Worm (Caenorhabditis elegans) whole organism, L1 larva: ENCODE measurements around the gene Y39B6A.29.

Experiments used
- C16A3.4 ChIP-seq: fragments of 150-350 bp; optimal IDR thresholded peaks from 2 replicates; lab custom pipeline; 2014; ENCODE audit warnings: missing biosample characterization, missing genetic modification characterization
- F16B12.6 ChIP-seq: fragments of 150-350 bp; optimal IDR thresholded peaks from 2 replicates; lab custom pipeline; 2014; ENCODE audit warnings: missing biosample characterization, missing genetic modification characterization
- Y116A8C.19 ChIP-seq: sonication (generic microtip); optimal IDR thresholded peaks from 2 replicates; lab custom pipeline; 2016; ENCODE audit warnings: missing compliant biosample characterization, missing genetic modification characterization, borderline replicate concordance
- aha-1 ChIP-seq: fragments of 150-350 bp; optimal IDR thresholded peaks from 2 replicates; lab custom pipeline; 2014; ENCODE audit warnings: missing biosample characterization, missing genetic modification characterization
- alr-1 ChIP-seq: fragments of 200-800 bp; sonication (Bioruptor generic); optimal IDR thresholded peaks from 2 replicates; lab custom pipeline; 2018; ENCODE audit warnings: borderline replicate concordance, mild to moderate bottlenecking, missing genetic modification characterization, missing compliant biosample characterization
- aly-2 ChIP-seq: fragments of 150-350 bp; optimal IDR thresholded peaks from 2 replicates; lab custom pipeline; 2014; ENCODE audit warnings: missing biosample characterization, missing genetic modification characterization
- blmp-1 ChIP-seq: fragments of 150-350 bp; optimal IDR thresholded peaks from 2 replicates; lab custom pipeline; 2014; ENCODE audit warnings: missing biosample characterization, missing genetic modification characterization
- ceh-63 ChIP-seq: fragments of 200-800 bp; sonication (Bioruptor generic); optimal IDR thresholded peaks from 2 replicates; lab custom pipeline; 2018; ENCODE audit warnings: mild to moderate bottlenecking, missing genetic modification characterization, missing compliant biosample characterization
- ceh-8 ChIP-seq: fragments of 200-800 bp; sonication (Bioruptor generic); optimal IDR thresholded peaks from 2 replicates; lab custom pipeline; 2018; ENCODE audit warnings: mild to moderate bottlenecking, missing genetic modification characterization, moderate library complexity, missing compliant biosample characterization
- ceh-82 ChIP-seq, 3 experiments: fragments of 150-350 bp in 1 of 3; sonication (generic microtip) in 2 of 3; optimal IDR thresholded peaks; 2 replicates each; lab custom pipeline; 2014 to 2017; ENCODE audit warnings: missing biosample characterization in 3 of 3, missing genetic modification characterization in 3 of 3
- ceh-88 ChIP-seq: fragments of 200-800 bp; sonication (Bioruptor generic); IDR thresholded peaks from 2 replicates; pipeline ENCODE4 v1.3.6; 2022; ENCODE audit warnings: missing genetic modification characterization, missing compliant biosample characterization
- ces-1 ChIP-seq: fragments of 150-350 bp; optimal IDR thresholded peaks from 2 replicates; lab custom pipeline; 2014; ENCODE audit warnings: missing biosample characterization, missing genetic modification reagents, missing genetic modification characterization
- dpl-1 ChIP-seq, 3 experiments: fragments of 150-350 bp in 2 of 3; sonication (generic microtip) in 1 of 3; optimal IDR thresholded peaks; 2 replicates each; lab custom pipeline; 2014 to 2017; ENCODE audit warnings: missing biosample characterization in 3 of 3, missing genetic modification characterization in 3 of 3, missing genetic modification reagents in 3 of 3
- efl-1 ChIP-seq, 4 experiments: fragments of 150-350 bp; optimal IDR thresholded peaks in 3 of 4; peaks in 1 of 4; 1 replicate in 1 of 4; 2 replicates in 3 of 4; lab custom pipeline; 2014; ENCODE audit warnings: missing biosample characterization in 2 of 4, missing genetic modification characterization in 2 of 4, missing genetic modification reagents in 2 of 4
- efl-3 ChIP-seq: fragments of 200-800 bp; sonication (Bioruptor generic); optimal IDR thresholded peaks from 2 replicates; lab custom pipeline; 2018; ENCODE audit warnings: mild to moderate bottlenecking, missing genetic modification characterization, missing compliant biosample characterization
- egl-27 ChIP-seq, 2 experiments: fragments of 150-350 bp in 1 of 2; sonication (generic microtip); optimal IDR thresholded peaks; 3 replicates each; lab custom pipeline; 2017 to 2018; ENCODE audit warnings: missing biosample characterization in 2 of 2, missing genetic modification characterization in 2 of 2, missing genetic modification reagents in 2 of 2
- ets-5 ChIP-seq: fragments of 200-800 bp; sonication (Bioruptor generic); IDR thresholded peaks from 2 replicates; pipeline ENCODE4 v1.3.6; 2022; ENCODE audit warnings: missing genetic modification characterization, missing compliant biosample characterization
- fkh-10 ChIP-seq: sonication (generic microtip); optimal IDR thresholded peaks from 2 replicates; lab custom pipeline; 2017; ENCODE audit warnings: missing biosample characterization, missing genetic modification reagents, missing genetic modification characterization
- fkh-4 ChIP-seq: sonication (generic microtip); optimal IDR thresholded peaks from 2 replicates; lab custom pipeline; 2016; ENCODE audit warnings: missing compliant biosample characterization, missing genetic modification characterization, borderline replicate concordance
- fkh-8 ChIP-seq: sonication (generic microtip); optimal IDR thresholded peaks from 2 replicates; lab custom pipeline; 2016; ENCODE audit warnings: mild to moderate bottlenecking, missing genetic modification characterization, missing compliant biosample characterization
- grh-1 ChIP-seq: fragments of 200-800 bp; sonication (Bioruptor generic); IDR thresholded peaks from 2 replicates; pipeline ENCODE4 v1.3.6; 2022; ENCODE audit warnings: missing genetic modification reagents, missing genetic modification characterization, missing compliant biosample characterization
- hlh-17 ChIP-seq: fragments of 200-800 bp; sonication (Bioruptor generic); optimal IDR thresholded peaks from 2 replicates; lab custom pipeline; 2018; ENCODE audit warnings: missing genetic modification characterization, mild to moderate bottlenecking, missing compliant biosample characterization, moderate library complexity, borderline replicate concordance
- hlh-4 ChIP-seq: sonication (generic microtip); optimal IDR thresholded peaks from 2 replicates; lab custom pipeline; 2016; ENCODE audit warnings: mild to moderate bottlenecking, missing genetic modification characterization, missing compliant biosample characterization
- hpl-2 ChIP-seq: fragments of 150-350 bp; optimal IDR thresholded peaks from 2 replicates; lab custom pipeline; 2014; ENCODE audit warnings: missing biosample characterization, missing genetic modification reagents, missing genetic modification characterization
- irx-1 ChIP-seq: sonication (generic microtip); optimal IDR thresholded peaks from 2 replicates; lab custom pipeline; 2016; ENCODE audit warnings: missing genetic modification characterization, missing compliant biosample characterization
- isw-1 ChIP-seq: fragments of 200-800 bp; sonication (Bioruptor generic); IDR thresholded peaks from 2 replicates; pipeline ENCODE4 v1.3.6; 2022; ENCODE audit warnings: missing genetic modification characterization, missing compliant biosample characterization
- lin-15B ChIP-seq: fragments of 150-350 bp; sonication (generic microtip); optimal IDR thresholded peaks from 3 replicates; lab custom pipeline; 2014; ENCODE audit warnings: missing biosample characterization, missing genetic modification characterization
- lin-39 ChIP-seq: fragments of 150-350 bp; optimal IDR thresholded peaks from 2 replicates; lab custom pipeline; 2014; ENCODE audit warnings: missing biosample characterization, missing genetic modification reagents, missing genetic modification characterization
- lir-3 ChIP-seq: sonication (generic microtip); optimal IDR thresholded peaks from 2 replicates; lab custom pipeline; 2016; ENCODE audit warnings: mild to moderate bottlenecking, missing genetic modification characterization, moderate library complexity, missing compliant biosample characterization; ENCODE audit not compliant: poor library complexity
- mab-9 ChIP-seq: fragments of 200-800 bp; sonication (Bioruptor generic); IDR thresholded peaks from 2 replicates; pipeline ENCODE4 v1.3.6; 2022; ENCODE audit warnings: missing genetic modification reagents, missing genetic modification characterization, missing compliant biosample characterization
- mdl-1 ChIP-seq, 2 experiments: fragments of 150-350 bp; optimal IDR thresholded peaks; 2 replicates each; lab custom pipeline; 2014 to 2017; ENCODE audit warnings: missing biosample characterization in 2 of 2, missing genetic modification characterization in 2 of 2, inconsistent platforms in 1 of 2
- mef-2 ChIP-seq: fragments of 150-350 bp; optimal IDR thresholded peaks from 2 replicates; lab custom pipeline; 2014; ENCODE audit warnings: missing biosample characterization, missing genetic modification characterization
- nhr-12 ChIP-seq: sonication (generic microtip); optimal IDR thresholded peaks from 2 replicates; lab custom pipeline; 2017; ENCODE audit warnings: missing biosample characterization, missing genetic modification characterization
- nhr-237 ChIP-seq: fragments of 150-350 bp; optimal IDR thresholded peaks from 2 replicates; lab custom pipeline; 2014; ENCODE audit warnings: missing biosample characterization, missing genetic modification characterization
- nhr-28 ChIP-seq: fragments of 150-350 bp; optimal IDR thresholded peaks from 2 replicates; lab custom pipeline; 2014; ENCODE audit warnings: missing biosample characterization, missing genetic modification characterization
- nhr-47 ChIP-seq: sonication (generic microtip); optimal IDR thresholded peaks from 2 replicates; lab custom pipeline; 2016; ENCODE audit warnings: mild to moderate bottlenecking, missing genetic modification characterization, moderate library complexity, missing compliant biosample characterization
- nhr-71 ChIP-seq: sonication (generic microtip); optimal IDR thresholded peaks from 2 replicates; lab custom pipeline; 2016; ENCODE audit warnings: mild to moderate bottlenecking, missing genetic modification characterization, moderate library complexity, missing compliant biosample characterization
- nhr-76 ChIP-seq: sonication (generic microtip); optimal IDR thresholded peaks from 2 replicates; lab custom pipeline; 2017; ENCODE audit warnings: missing biosample characterization, missing genetic modification characterization
- nhr-77 ChIP-seq: fragments of 150-350 bp; optimal IDR thresholded peaks from 2 replicates; lab custom pipeline; 2014; ENCODE audit warnings: missing biosample characterization, missing genetic modification characterization
- nhr-84 ChIP-seq: sonication (generic microtip); optimal IDR thresholded peaks from 2 replicates; lab custom pipeline; 2017; ENCODE audit warnings: missing biosample characterization, missing genetic modification characterization
- nhr-85 ChIP-seq: sonication (generic microtip); peaks from one replicate; lab custom pipeline; 2016; ENCODE audit warnings: missing genetic modification characterization, inconsistent platforms, missing compliant biosample characterization
- pag-3 ChIP-seq: sonication (generic microtip); optimal IDR thresholded peaks from 2 replicates; lab custom pipeline; 2017; ENCODE audit warnings: missing genetic modification characterization, mild to moderate bottlenecking, missing compliant biosample characterization, antibody characterized with exemption, borderline replicate concordance; ENCODE audit not compliant: insufficient read depth
- pqm-1 ChIP-seq: sonication (generic microtip); optimal IDR thresholded peaks from 3 replicates; lab custom pipeline; 2017; ENCODE audit warnings: missing biosample characterization, missing genetic modification characterization
- snu-23 ChIP-seq: sonication (generic microtip); optimal IDR thresholded peaks from 2 replicates; lab custom pipeline; 2016; ENCODE audit warnings: missing genetic modification characterization, missing compliant biosample characterization
- tbx-2 ChIP-seq: sonication (generic microtip); optimal IDR thresholded peaks from 2 replicates; lab custom pipeline; 2016; ENCODE audit warnings: missing genetic modification characterization, missing compliant biosample characterization
- unc-130 ChIP-seq: fragments of 150-350 bp; optimal IDR thresholded peaks from 2 replicates; lab custom pipeline; 2017; ENCODE audit warnings: missing biosample characterization, missing genetic modification characterization, inconsistent platforms
- unc-30 ChIP-seq: sonication (generic microtip); optimal IDR thresholded peaks from 2 replicates; lab custom pipeline; 2017; ENCODE audit warnings: missing biosample characterization, missing genetic modification characterization
- unc-98 ChIP-seq: fragments of 200-800 bp; sonication (Bioruptor generic); IDR thresholded peaks from 2 replicates; pipeline ENCODE4 v1.3.6; 2022; ENCODE audit warnings: missing genetic modification characterization, missing compliant biosample characterization
- vab-15 ChIP-seq: sonication (generic microtip); optimal IDR thresholded peaks from 2 replicates; lab custom pipeline; 2017; ENCODE audit warnings: missing genotype, mild to moderate bottlenecking, missing genetic modification characterization, missing compliant biosample characterization
- xbp-1 ChIP-seq: sonication (generic microtip); optimal IDR thresholded peaks from 2 replicates; lab custom pipeline; 2016; ENCODE audit warnings: missing genetic modification characterization, missing compliant biosample characterization
- zag-1 ChIP-seq: fragments of 150-350 bp; optimal IDR thresholded peaks from 2 replicates; lab custom pipeline; 2014; ENCODE audit warnings: missing biosample characterization, missing genetic modification characterization
- ztf-11 ChIP-seq, 2 experiments: sonication (generic microtip); optimal IDR thresholded peaks; 2 replicates each; lab custom pipeline; 2016 to 2017; ENCODE audit warnings: missing genetic modification characterization in 2 of 2, missing biosample characterization in 1 of 2, missing compliant biosample characterization in 1 of 2
- ztf-4 ChIP-seq: fragments of 150-350 bp; optimal IDR thresholded peaks from 2 replicates; lab custom pipeline; 2014; ENCODE audit warnings: missing biosample characterization, missing genetic modification characterization

The Y39B6A.29 gene

ce11 chrV:19001016-19001415 is 23.6 kb downstream of the Y39B6A.29 start, which contains the start of gene Y39B6A.34:
Gene Y39B6A.34 (plus strand): TSS chrV:19001018.
- no peak for TF ChIP-seq F16B12.6
- TF ChIP-seq ztf-4 (tag; lab: Kevin White, UChicago): peak; percentile 33
- TF ChIP-seq grh-1: no peak
- TF ChIP-seq fkh-10: no peak
- TF ChIP-seq blmp-1 (tag; lab: Kevin White, UChicago): no peak
- peak in 2 of 3 experiments; percentile 11 to 32 for TF ChIP-seq dpl-1 (GFP tag; optimal IDR thresholded peaks at IDR 0.05; lab: Kevin White, UChicago)
- no peak for TF ChIP-seq mdl-1 (tag; optimal IDR thresholded peaks at IDR 0.05; lab: Kevin White, UChicago)
- TF ChIP-seq C16A3.4 (tag; lab: Kevin White, UChicago): peak; percentile 1
- no peak for TF ChIP-seq unc-30
- TF ChIP-seq nhr-85 (tag; lab: Kevin White, UChicago): no peak
- TF ChIP-seq ceh-8 (GFP tag; lab: Kevin White, UChicago): no peak
- TF ChIP-seq unc-130 (tag; lab: Kevin White, UChicago): no peak
- peak; percentile 15 for TF ChIP-seq tbx-2 (tag; lab: Kevin White, UChicago)
- no peak for TF ChIP-seq hpl-2
- TF ChIP-seq isw-1 (GFP tag; lab: Robert Waterston, UW): no peak
- TF ChIP-seq pqm-1 (tag; lab: Kevin White, UChicago): no peak
- TF ChIP-seq zag-1 (tag; lab: Kevin White, UChicago): no peak
- no peak for TF ChIP-seq fkh-8 (tag; lab: Kevin White, UChicago)
- no peak for TF ChIP-seq fkh-4
- no peak for TF ChIP-seq lin-15B
- peak; percentile 38 for TF ChIP-seq snu-23 (GFP tag; lab: Kevin White, UChicago)
- no peak for TF ChIP-seq nhr-77 (tag; lab: Kevin White, UChicago)
- TF ChIP-seq nhr-28: no peak
- TF ChIP-seq mef-2 (tag; lab: Kevin White, UChicago): no peak
- no peak for TF ChIP-seq ztf-11 (tag; optimal IDR thresholded peaks at IDR 0.05; lab: Kevin White, UChicago)
- TF ChIP-seq xbp-1 (tag; lab: Kevin White, UChicago): no peak
- TF ChIP-seq efl-1 (optimal IDR thresholded peaks at IDR 0.05; lab: Kevin White, UChicago): peak; percentile 2 to 40
- peak; percentile 31 to 76 for TF ChIP-seq efl-1 (GFP tag; optimal IDR thresholded peaks at IDR 0.05 in 1 of 2; lab: Kevin White, UChicago)
- no peak for TF ChIP-seq aly-2 (tag; lab: Kevin White, UChicago)
- TF ChIP-seq hlh-4 (tag; lab: Kevin White, UChicago): no peak
- no peak for TF ChIP-seq ets-5
- TF ChIP-seq hlh-17 (GFP tag; lab: Kevin White, UChicago): no peak
- no peak for TF ChIP-seq vab-15
- TF ChIP-seq nhr-76: no peak
- no peak for TF ChIP-seq aha-1 (tag; lab: Kevin White, UChicago)
- TF ChIP-seq pag-3 (tag; lab: Kevin White, UChicago): no peak
- TF ChIP-seq lir-3: no peak
- no peak for TF ChIP-seq nhr-47 (tag; lab: Kevin White, UChicago)
- no peak for TF ChIP-seq egl-27 (tag; optimal IDR thresholded peaks at IDR 0.05; lab: Kevin White, UChicago)
- no peak for TF ChIP-seq ceh-88 (GFP tag; lab: Robert Waterston, UW)
- peak; percentile 45 for TF ChIP-seq nhr-71 (tag; lab: Kevin White, UChicago)
- no peak for TF ChIP-seq alr-1 (tag; lab: Kevin White, UChicago)
- no peak for TF ChIP-seq lin-39 (tag; lab: Kevin White, UChicago)
- no peak for TF ChIP-seq Y116A8C.19 (tag; lab: Kevin White, UChicago)
- no peak for TF ChIP-seq nhr-84 (tag; lab: Kevin White, UChicago)
- peak in 1 of 3 experiments; percentile 46 for TF ChIP-seq ceh-82 (tag; optimal IDR thresholded peaks at IDR 0.05; lab: Kevin White, UChicago)
- TF ChIP-seq mab-9 (GFP tag; lab: Robert Waterston, UW): no peak
- no peak for TF ChIP-seq nhr-12 (tag; lab: Kevin White, UChicago)
- no peak for TF ChIP-seq nhr-237 (tag; lab: Kevin White, UChicago)
- no peak for TF ChIP-seq irx-1 (tag; lab: Kevin White, UChicago)
- TF ChIP-seq efl-3 (GFP tag; lab: Kevin White, UChicago): no peak
- no peak for TF ChIP-seq ces-1 (GFP tag; lab: Kevin White, UChicago)
- TF ChIP-seq unc-98 (GFP tag; lab: Robert Waterston, UW): no peak
- TF ChIP-seq ceh-63 (GFP tag; lab: Kevin White, UChicago): no peak
